Worm (Caenorhabditis elegans) whole organism, L2 larva: ENCODE measurements around the gene cey-1.

Source experiments
- R02D3.7 ChIP-seq: fragments of 150-350 bp; optimal IDR thresholded peaks from 2 replicates; lab custom pipeline; 2014; ENCODE audit warnings: missing biosample characterization, missing genetic modification characterization
- ZK546.5 ChIP-seq: sonication (generic microtip); optimal IDR thresholded peaks from 2 replicates; lab custom pipeline; 2017; ENCODE audit warnings: missing biosample characterization, missing genetic modification characterization
- ama-1 ChIP-seq: fragments of 150-350 bp; optimal IDR thresholded peaks from 2 replicates; lab custom pipeline; 2018; ENCODE audit warnings: inconsistent platforms
- blmp-1 ChIP-seq: sonication (generic microtip); optimal IDR thresholded peaks from 2 replicates; lab custom pipeline; 2017; ENCODE audit warnings: missing genetic modification characterization, mild to moderate bottlenecking, missing compliant biosample characterization, antibody characterized with exemption, moderate library complexity; ENCODE audit not compliant: insufficient read depth
- elt-3 ChIP-seq: sonication (generic microtip); optimal IDR thresholded peaks from 2 replicates; lab custom pipeline; 2017; ENCODE audit warnings: missing biosample characterization, missing genetic modification characterization
- lsy-2 ChIP-seq, 2 experiments: fragments of 150-350 bp in 1 of 2; sonication (generic microtip) in 1 of 2; optimal IDR thresholded peaks; 2 replicates each; lab custom pipeline; 2014 to 2017; ENCODE audit warnings: missing biosample characterization in 2 of 2, missing genetic modification characterization in 2 of 2
- nhr-11 ChIP-seq: fragments of 150-350 bp; optimal IDR thresholded peaks from 2 replicates; lab custom pipeline; 2014; ENCODE audit warnings: missing biosample characterization, missing genetic modification characterization
- skn-1 ChIP-seq: sonication (generic microtip); optimal IDR thresholded peaks from 2 replicates; lab custom pipeline; 2017; ENCODE audit warnings: missing biosample characterization, missing genetic modification characterization
- snpc-4 ChIP-seq: fragments of 150-350 bp; optimal IDR thresholded peaks from 2 replicates; lab custom pipeline; 2014; ENCODE audit warnings: missing biosample characterization, missing genetic modification characterization
- unc-39 ChIP-seq: fragments of 150-350 bp; optimal IDR thresholded peaks from 2 replicates; lab custom pipeline; 2014; ENCODE audit warnings: missing biosample characterization, missing genetic modification characterization

- TF ChIP-seq skn-1, result no peak
- TF ChIP-seq snpc-4 (tag; lab: Kevin White, UChicago), result no peak
- no peak for TF ChIP-seq blmp-1 (tag; lab: Kevin White, UChicago)
- TF ChIP-seq ZK546.5, result no peak
- no peak for TF ChIP-seq lsy-2 (tag; optimal IDR thresholded peaks at IDR 0.05; lab: Kevin White, UChicago)
- no peak for TF ChIP-seq nhr-11 (tag; lab: Kevin White, UChicago)
- no peak for TF ChIP-seq elt-3 (tag; lab: Kevin White, UChicago)
- TF ChIP-seq ama-1 (lab: Kevin White, UChicago), result no peak
- no peak for TF ChIP-seq R02D3.7 (tag; lab: Kevin White, UChicago)
- no peak for TF ChIP-seq unc-39 (tag; lab: Kevin White, UChicago)
These were observed 11.5 kb upstream of the cey-1 start for ce11 chrII:11052526-11052925.
